Worm (Caenorhabditis elegans) whole organism, L4/young adult: ENCODE measurements around the gene nasp-2.

Source experiments
- W03F9.2 ChIP-seq: fragments of 150-350 bp; optimal IDR thresholded peaks from 2 replicates; lab custom pipeline; 2014; ENCODE audit warnings: missing biosample characterization, missing genetic modification characterization
- dao-5 ChIP-seq: sonication (generic microtip); optimal IDR thresholded peaks from 2 replicates; lab custom pipeline; 2016; ENCODE audit warnings: missing genotype, missing genetic modification characterization, moderate library complexity, missing compliant biosample characterization
- him-1 ChIP-seq: sonication (generic microtip); optimal IDR thresholded peaks from 2 replicates; lab custom pipeline; 2016; ENCODE audit warnings: missing genotype, missing genetic modification reagents, missing genetic modification characterization, missing compliant biosample characterization

- TF ChIP-seq dao-5 (no peak), W03F9.2 (tag; lab: Kevin White, UChicago) (no peak), him-1 (tag; lab: Kevin White, UChicago) (no peak)
These were observed 40.4 kb upstream of the nasp-2 start for ce11 chrV:13352415-13352814.
